Worm (Caenorhabditis elegans) whole organism, dauer: ENCODE results near the gene W02F12.8.

Experiments used
- unc-62 ChIP-seq: sonication (generic microtip); optimal IDR thresholded peaks from 2 replicates; lab custom pipeline; 2017; ENCODE audit warnings: missing biosample characterization, missing genetic modification reagents, missing genetic modification characterization

Gene W02F12.8

DNA sequence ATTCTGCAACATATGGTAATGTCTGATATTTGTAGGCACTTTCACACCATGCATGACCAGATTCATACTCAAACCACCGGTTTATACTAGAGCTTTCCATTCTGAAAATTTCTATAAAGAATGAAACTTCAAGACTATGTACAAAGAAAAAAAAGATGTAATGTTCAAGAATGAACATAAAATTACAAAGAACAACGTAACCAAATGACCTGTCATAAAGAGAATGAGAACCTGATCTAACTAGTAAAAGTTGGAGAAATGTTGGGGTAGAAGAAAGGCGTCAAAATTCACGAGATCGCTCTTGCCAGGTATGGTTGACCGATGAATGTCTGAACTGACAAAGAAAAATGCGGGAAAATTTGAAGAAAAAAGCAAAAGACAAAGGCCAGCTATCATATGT is 3.0 kb upstream of the W02F12.8 start, which contains the start of gene W02F12.2:
Gene W02F12.2 (minus strand): TSS at position 101 of the 400 bp plus-strand sequence.
- TF ChIP-seq unc-62: no peak

DNA sequence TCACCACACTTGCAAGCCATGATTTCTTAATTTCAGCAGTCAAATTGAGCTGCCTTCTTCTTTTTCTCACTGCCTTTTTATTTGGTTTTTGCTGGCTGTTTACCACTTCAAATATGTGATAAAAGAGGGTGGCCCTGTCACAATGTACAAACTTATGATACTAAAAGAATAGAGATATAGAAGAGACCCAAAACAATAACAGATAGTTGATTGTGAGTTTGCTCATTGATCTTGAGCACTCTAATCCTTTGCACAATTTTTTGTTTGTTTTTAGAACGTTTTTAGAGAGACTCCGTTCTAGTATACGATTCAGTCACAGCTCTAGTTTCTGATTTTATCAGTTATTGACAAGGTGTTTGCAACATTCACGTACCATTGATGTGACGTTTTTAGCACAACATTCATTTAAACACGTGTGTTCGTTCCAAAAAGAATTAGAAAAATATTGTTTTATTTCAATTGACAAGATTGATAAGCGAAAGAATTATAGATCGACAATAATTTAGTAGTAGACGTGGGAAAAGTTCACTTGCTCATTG is 2.7 kb downstream of the W02F12.8 start, which contains the start of gene mtl-1:
Gene mtl-1 (minus strand): TSS at position 51 of the 539 bp plus-strand sequence.
- no peak for TF ChIP-seq unc-62

ce11 chrV:6690075-6690474 is 4.5 kb downstream of the W02F12.8 start:
- TF ChIP-seq unc-62: no peak

DNA sequence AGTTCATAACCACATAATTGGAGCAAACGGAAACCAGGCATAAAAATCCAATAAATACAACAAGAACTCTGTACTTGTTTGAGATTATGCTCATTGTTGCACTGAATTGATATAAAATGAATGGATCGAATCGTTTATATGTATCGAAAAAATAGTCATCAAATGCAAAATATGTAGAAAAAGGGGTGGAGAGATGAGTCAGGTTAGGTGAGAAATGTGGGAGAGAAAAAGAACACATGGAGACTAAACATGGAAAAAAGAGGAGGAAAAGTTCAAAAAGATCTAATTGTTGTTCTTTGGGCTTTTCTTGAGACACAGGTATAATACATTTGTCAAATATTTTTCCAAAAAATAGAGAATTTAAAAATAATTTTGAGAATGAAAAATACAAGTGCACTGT is 6.2 kb downstream of the W02F12.8 start, which contains the start of gene K11G9.5:
Gene K11G9.5 (minus strand): TSS at position 101 of the 400 bp plus-strand sequence.
- no peak for TF ChIP-seq unc-62

DNA sequence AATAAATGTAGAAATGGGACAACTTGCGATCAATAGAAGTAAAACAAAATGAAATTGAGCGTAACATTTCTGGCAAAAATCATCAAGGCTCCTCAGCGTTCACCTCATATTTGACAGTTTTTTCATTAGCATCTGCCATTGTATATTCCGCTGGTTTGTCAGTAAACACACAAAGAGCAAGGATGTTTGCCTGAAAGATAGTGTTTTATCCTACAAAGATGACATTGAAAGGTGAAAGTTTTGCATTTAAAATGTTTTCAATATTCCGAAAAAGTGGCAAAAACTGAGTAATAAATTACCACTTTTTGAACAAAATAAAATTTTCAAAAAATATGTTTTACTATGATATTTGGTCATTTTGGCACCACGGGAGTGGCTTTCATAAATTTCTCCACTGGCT is 8.6 kb downstream of the W02F12.8 start:
- no peak for TF ChIP-seq unc-62

ce11 chrV:6685499-6685898 is 9.1 kb downstream of the W02F12.8 start:
- no peak for TF ChIP-seq unc-62

DNA sequence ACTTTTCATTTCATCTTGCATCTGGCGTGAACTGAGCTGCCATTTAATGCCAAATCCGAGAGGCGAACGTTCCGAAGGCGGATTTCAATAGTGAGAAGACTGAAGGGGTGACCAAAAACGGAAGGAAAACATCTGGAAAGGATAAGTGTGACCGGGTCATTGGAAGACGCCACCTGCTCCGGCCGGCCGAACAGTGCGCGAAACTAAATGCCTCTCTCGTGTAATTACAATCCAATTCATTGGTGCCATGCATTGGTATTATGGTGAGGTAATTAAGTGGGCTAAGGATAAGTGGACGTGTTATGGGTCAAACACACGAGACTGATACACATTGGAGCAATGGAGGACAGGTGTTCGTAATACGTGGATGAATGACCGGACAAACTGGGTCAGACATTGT is 10.0 kb downstream of the W02F12.8 start:
- no peak for TF ChIP-seq unc-62

DNA sequence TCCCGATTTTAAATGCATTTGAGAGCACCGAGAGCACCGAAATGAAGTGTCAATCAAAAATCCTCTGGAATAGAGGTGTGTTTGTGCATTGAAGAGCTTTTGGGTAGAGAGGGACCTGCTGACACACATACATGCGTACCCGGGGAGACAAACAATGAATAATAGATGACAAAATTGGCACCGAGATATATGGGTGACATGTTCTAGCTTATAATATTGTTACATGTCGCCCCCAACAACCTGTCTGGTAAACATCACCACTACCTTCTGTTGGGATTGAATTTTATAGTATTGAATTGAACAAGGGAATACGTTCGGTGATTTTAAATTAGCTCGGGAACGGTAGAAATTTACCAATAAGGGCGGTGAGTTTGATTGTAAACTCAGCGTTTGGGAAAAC is 10.8 kb downstream of the W02F12.8 start:
- TF ChIP-seq unc-62: no peak

DNA sequence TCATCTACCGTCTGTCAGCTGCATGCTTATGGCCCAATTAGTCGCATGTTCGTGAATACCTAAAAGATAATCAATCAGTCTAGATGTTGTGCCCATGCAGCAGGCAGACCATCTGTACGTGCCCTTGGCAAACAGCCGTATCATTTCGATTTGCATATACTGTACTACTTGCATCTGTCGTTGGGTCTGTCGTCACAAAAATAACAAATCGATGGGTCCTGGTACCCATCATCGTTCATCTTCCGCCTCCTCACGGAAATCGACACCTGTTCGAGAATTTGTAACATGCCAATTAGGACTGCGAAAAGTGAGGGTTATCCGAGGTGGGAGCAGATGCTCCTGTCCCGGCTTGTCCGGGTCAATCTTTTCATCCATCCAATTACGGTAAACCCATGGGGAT is 11.3 kb downstream of the W02F12.8 start:
- TF ChIP-seq unc-62: no peak

DNA sequence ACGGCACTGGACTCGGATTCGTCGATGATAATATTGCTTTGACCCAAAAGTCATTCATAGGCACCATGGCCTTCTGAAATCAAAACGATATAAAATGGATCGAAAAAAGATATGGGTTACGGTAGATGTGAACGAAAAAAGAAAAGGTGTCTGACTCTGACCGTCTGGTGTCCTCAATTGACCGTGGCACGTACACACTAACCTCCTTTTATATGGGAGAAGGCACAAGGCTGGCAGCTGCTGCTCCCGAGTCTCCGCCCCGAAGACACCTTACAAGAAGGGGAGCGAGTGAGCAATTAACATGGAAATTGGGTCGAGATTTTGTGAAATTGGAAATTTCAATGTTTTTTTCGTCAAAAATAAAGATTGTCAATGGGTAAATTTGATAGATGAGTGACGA is 13.1 kb downstream of the W02F12.8 start, which contains the start of gene egl-46:
Gene egl-46 (minus strand): TSS at position 73 of the 400 bp plus-strand sequence.
- TF ChIP-seq unc-62: no peak

DNA sequence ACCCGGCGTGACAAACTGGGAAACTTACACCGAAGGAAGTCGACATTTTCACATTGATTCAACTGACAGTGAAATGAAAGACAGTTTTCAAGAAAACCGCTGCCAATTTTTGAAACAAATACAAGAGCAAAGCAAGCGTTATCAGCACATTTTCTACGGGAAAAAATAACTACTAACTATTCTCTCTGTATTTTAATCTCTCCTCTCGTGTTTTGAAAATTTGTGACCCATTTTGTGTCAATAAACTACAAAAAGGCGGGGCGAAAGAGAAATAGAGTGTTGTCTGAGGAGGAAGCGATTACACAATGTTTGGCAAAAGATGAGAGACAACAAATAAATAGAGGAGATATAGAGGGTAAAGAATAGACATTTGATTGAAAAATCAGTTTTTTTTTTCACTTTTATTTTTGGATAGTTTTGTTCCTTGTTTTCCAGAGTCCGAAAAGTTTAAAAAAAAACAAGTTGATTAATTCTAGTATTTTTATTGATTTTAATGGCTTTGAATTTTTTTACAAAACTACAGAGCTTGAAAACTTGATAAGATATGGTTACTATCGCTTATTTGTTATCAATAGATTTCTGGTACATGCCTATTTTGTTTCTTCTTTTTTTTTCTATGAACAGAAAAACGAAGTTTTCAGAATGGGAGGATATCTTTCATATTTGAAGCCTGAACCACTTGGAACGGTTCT is 18.3 kb downstream of the W02F12.8 start, which contains the start of gene cest-34:
Gene cest-34 (plus strand): TSS at position 642 of the 692 bp plus-strand sequence.
- no peak for TF ChIP-seq unc-62

- no peak for TF ChIP-seq unc-62
Measured at ce11 chrV:6673967-6674366, 20.6 kb downstream of the W02F12.8 start, which contains the start of gene cest-31. cest-31 (plus strand) TSS chrV:6674267.

- no peak for TF ChIP-seq unc-62
Measured at ce11 chrV:6669520-6669919, 25.0 kb downstream of the W02F12.8 start, which contains the start of gene cest-28. cest-28 (plus strand) TSS chrV:6669820.

DNA sequence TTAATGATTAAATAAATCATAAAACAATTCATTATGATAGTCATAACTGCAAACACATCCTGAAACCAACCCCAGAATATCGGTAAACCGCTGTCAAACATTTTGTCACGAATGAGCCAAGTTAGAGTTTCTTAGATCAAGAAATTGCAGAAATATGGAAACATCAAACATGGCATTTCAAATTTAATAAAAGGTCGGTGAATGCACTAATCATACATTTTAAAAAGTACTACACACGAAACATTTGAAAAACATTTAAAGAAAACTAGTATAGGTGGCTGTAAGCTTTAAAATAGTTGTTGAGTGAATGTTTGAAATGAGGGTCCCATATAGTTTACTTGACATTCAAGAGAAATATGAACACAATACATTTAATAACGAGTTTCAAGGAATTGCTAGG is 25.8 kb downstream of the W02F12.8 start, which contains the start of gene str-180:
Gene str-180 (minus strand): TSS at position 101 of the 400 bp plus-strand sequence.
- TF ChIP-seq unc-62: no peak

DNA sequence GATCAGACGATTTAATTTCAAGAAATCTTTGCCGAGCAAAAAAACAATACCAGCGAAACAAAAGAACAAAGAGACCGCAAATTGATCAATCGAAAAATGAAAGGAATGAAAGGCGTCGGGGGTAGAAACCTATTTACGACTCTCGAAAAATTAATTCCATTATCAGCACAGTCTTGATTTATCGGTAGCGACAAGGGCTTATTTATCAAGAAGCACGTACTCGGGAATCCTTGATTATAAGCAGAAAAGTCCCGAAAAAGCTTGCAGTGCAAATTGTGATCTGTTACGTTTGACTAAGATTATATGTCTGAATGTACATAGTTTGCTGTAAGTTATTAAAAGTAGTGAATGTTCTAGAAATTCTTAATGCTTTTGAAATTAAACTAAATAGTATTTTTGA is 28.0 kb downstream of the W02F12.8 start:
- TF ChIP-seq unc-62: no peak

- TF ChIP-seq unc-62: no peak
Measured at ce11 chrV:6665751-6666150, 28.8 kb downstream of the W02F12.8 start, which contains the start of gene pmp-5. pmp-5 (minus strand) TSS chrV:6665813.

DNA sequence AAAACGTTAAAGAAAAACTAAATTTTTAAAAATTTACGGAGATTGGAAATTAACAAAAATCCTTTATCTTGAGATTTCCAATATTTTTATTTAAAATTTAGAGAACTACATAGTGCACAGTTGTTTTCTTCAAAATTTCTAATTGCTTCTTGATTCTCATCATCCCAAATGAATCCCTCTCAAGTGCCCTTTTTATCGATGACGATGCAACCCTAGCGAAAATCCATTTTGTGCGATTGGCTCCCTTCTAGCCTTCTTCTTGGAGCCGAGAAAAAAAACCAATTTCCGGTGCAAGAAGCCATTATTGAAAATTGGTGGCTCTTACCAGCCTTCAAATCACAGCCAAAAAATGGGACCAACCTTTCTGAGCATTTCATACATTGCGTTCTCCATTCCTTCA is 32.1 kb downstream of the W02F12.8 start:
- TF ChIP-seq unc-62: no peak

- TF ChIP-seq unc-62: no peak
Measured at ce11 chrV:6661658-6662057, 32.9 kb downstream of the W02F12.8 start.
